Worm (Caenorhabditis elegans) whole organism, L4/young adult: Measurements from ENCODE around the gene sgnh-1.

Experiments used
- W03F9.2 ChIP-seq: fragments of 150-350 bp; optimal IDR thresholded peaks from 2 replicates; lab custom pipeline; 2014; ENCODE audit warnings: missing biosample characterization, missing genetic modification characterization
- him-1 ChIP-seq: sonication (generic microtip); optimal IDR thresholded peaks from 2 replicates; lab custom pipeline; 2016; ENCODE audit warnings: missing genotype, missing genetic modification reagents, missing genetic modification characterization, missing compliant biosample characterization

DNA sequence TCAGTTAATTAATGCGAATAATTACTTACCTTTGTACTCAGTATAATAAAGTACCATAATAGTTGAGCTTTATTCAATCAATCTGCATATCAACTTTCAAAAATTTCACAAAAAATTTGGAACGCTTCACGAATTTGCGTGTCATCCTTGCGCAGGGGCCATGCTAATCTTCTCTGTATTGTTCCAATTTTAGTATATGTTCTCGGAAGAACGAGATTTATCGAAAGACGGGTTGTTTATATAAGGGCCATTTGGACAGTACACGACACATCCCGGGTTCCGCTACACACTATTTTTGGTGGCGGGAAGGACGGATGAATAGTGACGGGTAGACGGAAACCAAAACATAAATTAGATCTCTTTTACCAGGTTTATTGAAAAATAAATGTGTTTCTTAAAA, 25.2 kb upstream of the sgnh-1 start:
- TF ChIP-seq W03F9.2 (tag; lab: Kevin White, UChicago) = no peak
- no peak for TF ChIP-seq him-1 (tag; lab: Kevin White, UChicago)
